Worm (Caenorhabditis elegans): ENCODE measurements around the gene bre-5.
A peak's percentile ranks its signal among the peaks of the same experiment; 100 is the strongest.

Gene bre-5

DNA sequence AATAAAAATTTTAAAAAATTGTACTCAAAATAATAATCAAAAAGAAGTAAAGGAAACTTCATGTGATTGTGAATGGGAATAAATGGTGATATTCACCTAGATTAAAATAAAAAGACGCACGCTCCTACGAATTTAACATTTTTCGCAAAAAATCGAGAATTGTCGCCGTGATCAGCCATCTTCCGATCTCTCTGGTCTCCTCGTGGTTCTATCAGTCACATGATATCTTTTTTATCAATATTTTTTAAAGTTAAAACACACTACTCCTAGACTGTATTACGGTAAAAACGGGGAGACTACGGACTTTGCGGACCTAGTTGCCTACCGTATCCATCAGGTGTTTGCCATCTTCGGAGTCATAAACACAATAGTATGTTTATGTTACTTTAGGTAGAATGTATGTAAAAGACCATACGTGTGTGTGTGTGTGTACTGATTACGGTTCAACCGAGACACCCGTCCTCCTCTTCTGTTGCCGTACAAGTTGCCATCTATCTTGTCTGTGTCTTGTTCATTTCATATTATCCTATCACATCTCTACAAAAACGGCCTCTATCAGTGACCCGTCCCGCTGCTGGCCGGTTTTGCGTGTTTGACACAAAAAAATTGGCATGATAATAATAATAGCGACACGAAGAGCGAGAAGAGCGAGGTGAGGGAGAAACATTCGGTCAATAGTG lies 4.4 kb downstream of the bre-5 start, which contains the start of gene T12G3.2 (continued):
- no peak for TF ChIP-seq ceh-16 (tag; optimal IDR thresholded peaks at IDR 0.05)
- no peak for TF ChIP-seq peb-1 (tag; optimal IDR thresholded peaks at IDR 0.05)
- TF ChIP-seq sma-9 (GFP tag; optimal IDR thresholded peaks at IDR 0.05) = peak; percentile 49
- no peak for TF ChIP-seq sma-9 (tag; optimal IDR thresholded peaks at IDR 0.05)
- TF ChIP-seq aly-2 (tag; optimal IDR thresholded peaks at IDR 0.05) = no peak
- TF ChIP-seq ztf-11 (tag; optimal IDR thresholded peaks at IDR 0.05) = no peak
- no peak for TF ChIP-seq snpc-4 (tag; optimal IDR thresholded peaks at IDR 0.05)
- no peak for TF ChIP-seq nhr-11 (tag; optimal IDR thresholded peaks at IDR 0.05)
- peak; percentile 65 for TF ChIP-seq fos-1 (tag; optimal IDR thresholded peaks at IDR 0.05)
- TF ChIP-seq sem-4 (tag; optimal IDR thresholded peaks at IDR 0.05) = no peak
- TF ChIP-seq ceh-82 (tag; optimal IDR thresholded peaks at IDR 0.05) = no peak
- no peak for TF ChIP-seq elt-3 (tag; optimal IDR thresholded peaks at IDR 0.05)
- peak; percentile 64 for TF ChIP-seq nhr-129 (tag; optimal IDR thresholded peaks at IDR 0.05)
- peak; percentile 44 for TF ChIP-seq sma-3 (GFP tag; optimal IDR thresholded peaks at IDR 0.05)
- TF ChIP-seq nhr-25 (tag; optimal IDR thresholded peaks at IDR 0.05) = peak; percentile 30
- no peak for TF ChIP-seq mab-5 (tag; optimal IDR thresholded peaks at IDR 0.05)
- no peak for TF ChIP-seq nhr-77 (tag; optimal IDR thresholded peaks at IDR 0.05)

DNA sequence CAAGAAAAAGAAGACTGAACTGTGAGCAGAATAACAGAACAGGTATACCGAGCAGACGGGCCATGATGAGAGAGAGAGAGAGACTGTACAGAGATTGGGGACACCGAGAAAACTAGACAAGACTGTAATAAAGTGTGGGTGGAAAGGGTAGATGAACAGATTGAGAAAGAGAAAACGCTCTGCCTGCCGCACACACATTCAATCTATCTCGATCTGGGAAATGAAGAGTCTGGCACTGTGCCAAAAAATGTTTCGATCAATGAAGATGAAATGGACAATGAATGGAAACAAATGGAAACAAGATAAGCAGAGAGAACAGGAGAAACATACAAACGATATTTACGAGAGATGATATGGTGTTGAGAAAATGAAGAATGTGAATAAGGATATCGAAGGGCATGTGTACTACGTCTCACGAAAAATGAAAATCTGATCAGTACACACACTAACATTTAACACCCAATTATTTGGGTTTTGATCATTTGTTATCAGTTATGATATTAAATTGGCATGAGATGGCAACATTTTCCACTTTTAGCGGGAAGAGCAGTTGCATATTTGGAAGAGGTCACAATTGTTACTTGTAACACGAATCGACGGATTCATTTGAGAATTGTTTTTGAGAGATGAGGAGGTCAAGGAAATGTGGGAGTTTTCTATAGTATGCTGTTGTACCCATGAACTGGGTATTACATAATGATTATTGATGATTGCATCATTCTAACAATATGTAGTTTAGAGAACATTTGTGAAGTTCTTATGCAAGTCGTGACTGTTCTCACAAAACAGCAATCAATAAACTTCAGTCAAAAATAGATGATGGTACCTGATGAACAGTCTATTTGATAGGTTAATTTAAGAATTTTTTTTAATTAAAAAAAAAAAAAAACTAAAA lies 5.9 kb downstream of the bre-5 start:
- TF ChIP-seq blmp-1 (tag; optimal IDR thresholded peaks at IDR 0.05; ENCODE audit: insufficient read depth) (peak; percentile 56), sma-3 (GFP tag; optimal IDR thresholded peaks at IDR 0.05) (peak; percentile 59), sma-9 (GFP tag; optimal IDR thresholded peaks at IDR 0.05) (peak; percentile 83), sma-9 (tag; optimal IDR thresholded peaks at IDR 0.05) (no peak), egl-27 (tag; optimal IDR thresholded peaks at IDR 0.05) (peak; percentile 34), nhr-6 (tag; optimal IDR thresholded peaks at IDR 0.05) (no peak), ceh-82 (tag; optimal IDR thresholded peaks at IDR 0.05) (no peak), mdl-1 (tag; optimal IDR thresholded peaks at IDR 0.05) (no peak), nhr-21 (tag; optimal IDR thresholded peaks at IDR 0.05) (peak; percentile 47), fos-1 (tag; optimal IDR thresholded peaks at IDR 0.05) (peak; percentile 28), lsy-2 (tag; optimal IDR thresholded peaks at IDR 0.05) (peak in 1 of 2 experiments; percentile 21), nhr-25 (tag; optimal IDR thresholded peaks at IDR 0.05) (peak; percentile 36), ceh-16 (tag; optimal IDR thresholded peaks at IDR 0.05) (peak; percentile 29), nhr-129 (tag; optimal IDR thresholded peaks at IDR 0.05) (peak; percentile 64)

DNA sequence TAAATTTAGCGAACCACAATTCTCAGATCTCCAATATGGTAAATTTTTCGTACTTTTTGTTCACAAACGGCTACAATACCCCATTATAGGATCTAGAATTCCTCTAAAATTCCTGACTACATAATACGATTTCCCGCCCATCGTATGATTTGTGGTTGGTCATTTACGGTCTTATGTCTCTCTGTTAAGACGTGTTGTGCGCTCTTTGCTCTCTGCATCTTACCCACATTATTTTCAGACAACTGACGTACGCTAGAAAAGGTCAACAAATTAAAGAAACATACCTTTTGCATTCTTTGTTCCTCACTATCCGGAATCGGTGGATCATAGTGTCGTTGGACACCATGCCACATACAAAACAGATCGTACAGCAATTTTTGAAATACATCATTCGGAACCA lies 8.0 kb downstream of the bre-5 start:
- TF ChIP-seq fos-1 (tag; optimal IDR thresholded peaks at IDR 0.05) = peak; percentile 16
- TF ChIP-seq ztf-11 (tag; optimal IDR thresholded peaks at IDR 0.05) = no peak
- TF ChIP-seq sma-3 (GFP tag; optimal IDR thresholded peaks at IDR 0.05) = no peak
- TF ChIP-seq crh-2 (tag; optimal IDR thresholded peaks at IDR 0.05) = peak; percentile 36
- TF ChIP-seq sma-9 (GFP tag; optimal IDR thresholded peaks at IDR 0.05) = peak; percentile 51
- TF ChIP-seq sma-9 (tag; optimal IDR thresholded peaks at IDR 0.05) = no peak
- TF ChIP-seq C34F6.9 (tag; optimal IDR thresholded peaks at IDR 0.05) = no peak
- TF ChIP-seq nhr-129 (tag; optimal IDR thresholded peaks at IDR 0.05) = peak; percentile 61

DNA sequence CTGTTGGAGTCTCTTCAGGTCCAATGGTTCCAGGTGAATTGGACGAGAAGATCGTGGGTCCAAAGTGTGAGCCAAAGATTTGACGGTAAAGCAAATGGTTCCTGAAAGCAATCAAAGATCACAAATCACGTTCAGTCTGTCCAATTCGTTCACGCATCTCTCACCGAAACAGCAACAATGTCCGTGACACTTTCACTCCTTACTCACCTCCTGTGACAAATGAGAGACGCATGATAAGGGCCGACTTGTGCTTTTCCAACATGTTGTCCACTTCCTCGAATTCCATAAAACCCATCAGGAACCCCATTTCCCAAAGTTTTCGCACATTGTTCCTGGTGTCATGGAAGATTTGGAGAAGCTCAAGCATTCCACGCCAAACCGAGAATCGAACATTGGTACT lies 10.6 kb downstream of the bre-5 start:
- no peak for TF ChIP-seq crh-2 (tag; optimal IDR thresholded peaks at IDR 0.05)
- TF ChIP-seq sma-9 (GFP tag; optimal IDR thresholded peaks at IDR 0.05) = peak; percentile 23
- no peak for TF ChIP-seq sma-9 (tag; optimal IDR thresholded peaks at IDR 0.05)
- peak; percentile 60 for TF ChIP-seq fos-1 (tag; optimal IDR thresholded peaks at IDR 0.05)
- TF ChIP-seq nhr-129 (tag; optimal IDR thresholded peaks at IDR 0.05) = peak; percentile 35

DNA sequence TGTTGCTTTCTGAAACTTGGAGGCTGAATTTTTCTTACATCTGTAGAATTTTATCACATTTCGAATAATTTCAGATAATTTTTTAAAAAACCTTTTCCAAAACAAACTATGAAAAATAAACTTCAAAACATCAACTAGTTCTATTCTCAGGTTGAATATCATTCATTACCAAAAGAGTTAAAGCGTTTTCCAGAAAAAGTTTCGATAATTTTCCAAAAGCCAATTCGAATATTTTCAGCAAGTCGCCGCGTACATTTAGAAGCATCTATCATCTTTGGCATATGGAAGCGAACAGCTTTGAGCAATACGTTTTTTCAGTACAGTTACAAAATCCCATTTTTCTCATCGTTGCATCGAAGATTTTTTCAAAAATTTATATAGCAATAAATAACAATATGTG lies 14.1 kb downstream of the bre-5 start:
- no peak for TF ChIP-seq nhr-12 (tag; optimal IDR thresholded peaks at IDR 0.05)
- TF ChIP-seq aly-2 (tag; optimal IDR thresholded peaks at IDR 0.05) = no peak
- peak; percentile 61 for TF ChIP-seq ztf-4 (tag; optimal IDR thresholded peaks at IDR 0.05)
- TF ChIP-seq lsy-2 (tag; optimal IDR thresholded peaks at IDR 0.05) = peak in 1 of 2 experiments; percentile 63
- TF ChIP-seq mdl-1 (tag; optimal IDR thresholded peaks at IDR 0.05) = no peak
- TF ChIP-seq lin-13 (GFP tag; optimal IDR thresholded peaks at IDR 0.05) = peak; percentile 11
- no peak for TF ChIP-seq crh-2 (tag; optimal IDR thresholded peaks at IDR 0.05)
- TF ChIP-seq sma-3 (GFP tag; optimal IDR thresholded peaks at IDR 0.05) = peak; percentile 47
- no peak for TF ChIP-seq lin-11 (tag; optimal IDR thresholded peaks at IDR 0.05)
- peak; percentile 48 for TF ChIP-seq nhr-25 (tag; optimal IDR thresholded peaks at IDR 0.05)
- no peak for TF ChIP-seq gmeb-1 (tag; optimal IDR thresholded peaks at IDR 0.05)
- TF ChIP-seq ama-1 (optimal IDR thresholded peaks at IDR 0.05) = peak; percentile 51
- no peak for TF ChIP-seq F13H6.1 (tag; optimal IDR thresholded peaks at IDR 0.05)
- TF ChIP-seq nhr-6 (tag; optimal IDR thresholded peaks at IDR 0.05) = peak; percentile 1
- TF ChIP-seq nhr-129 (tag; optimal IDR thresholded peaks at IDR 0.05) = peak; percentile 6
- TF ChIP-seq ztf-1 (GFP tag; conservative IDR thresholded peaks at IDR 0.05) = no peak
- TF ChIP-seq sem-4 (tag; optimal IDR thresholded peaks at IDR 0.05) = peak; percentile 64
